Worm (Caenorhabditis elegans): ENCODE results near the gene R09A8.5.

- TF ChIP-seq flh-1 (GFP tag; optimal IDR thresholded peaks at IDR 0.05): no peak
- no peak for TF ChIP-seq lsy-2 (tag; optimal IDR thresholded peaks at IDR 0.05)
- no peak for TF ChIP-seq snpc-4 (tag; optimal IDR thresholded peaks at IDR 0.05)
- no peak for TF ChIP-seq ztf-11 (tag; optimal IDR thresholded peaks at IDR 0.05)
- TF ChIP-seq mab-5 (tag; optimal IDR thresholded peaks at IDR 0.05): no peak
Measured at ce11 chrX:12679603-12680002, 39.2 kb upstream of the R09A8.5 start.
